Worm (Caenorhabditis elegans): ENCODE data around the gene T12A7.2.

Gene T12A7.2

ce11 chrIV:11760700-11761459 lies at the start of gene T12A7.2:
TSS of gene T12A7.2 (minus strand) at chrIV:11761111.
- TF ChIP-seq T22C8.4 (GFP tag; IDR thresholded peaks at IDR 0.05): no peak
- no peak for TF ChIP-seq cog-1 (tag; optimal IDR thresholded peaks at IDR 0.05)
- TF ChIP-seq med-1 (GFP tag; optimal IDR thresholded peaks at IDR 0.05; ENCODE audit: insufficient read depth): no peak
- no peak for TF ChIP-seq flt-1 (GFP tag; IDR thresholded peaks at IDR 0.05)
- no peak for TF ChIP-seq ztf-29 (GFP tag; IDR thresholded peaks at IDR 0.05)
- TF ChIP-seq klf-2 (GFP tag; conservative IDR thresholded peaks at IDR 0.05): no peak
- TF ChIP-seq tab-1 (GFP tag; IDR thresholded peaks at IDR 0.05): no peak
- TF ChIP-seq ztf-23 (GFP tag; IDR thresholded peaks at IDR 0.05): no peak
- no peak for TF ChIP-seq ref-1 (GFP tag; conservative IDR thresholded peaks at IDR 0.05)

ce11 chrIV:11809708-11810114 lies 48.8 kb upstream of the T12A7.2 start:
- TF ChIP-seq ztf-29 (GFP tag; IDR thresholded peaks at IDR 0.05) (no peak), T22C8.4 (GFP tag; IDR thresholded peaks at IDR 0.05) (no peak), klf-2 (GFP tag; conservative IDR thresholded peaks at IDR 0.05) (no peak), ztf-23 (GFP tag; IDR thresholded peaks at IDR 0.05) (no peak), tab-1 (GFP tag; IDR thresholded peaks at IDR 0.05) (no peak), med-1 (GFP tag; optimal IDR thresholded peaks at IDR 0.05; ENCODE audit: insufficient read depth) (no peak), ref-1 (GFP tag; conservative IDR thresholded peaks at IDR 0.05) (no peak), flt-1 (GFP tag; IDR thresholded peaks at IDR 0.05) (0 out of 2 replicates have a peak, but pooled peaks have one; percentile 10), cog-1 (tag; optimal IDR thresholded peaks at IDR 0.05) (peak; percentile 31)

ce11 chrIV:11809047-11809446 lies 48.1 kb upstream of the T12A7.2 start:
- TF ChIP-seq tab-1 (GFP tag; IDR thresholded peaks at IDR 0.05): no peak
- TF ChIP-seq ref-1 (GFP tag; conservative IDR thresholded peaks at IDR 0.05): no peak
- no peak for TF ChIP-seq ztf-23 (GFP tag; IDR thresholded peaks at IDR 0.05)
- no peak for TF ChIP-seq cog-1 (tag; optimal IDR thresholded peaks at IDR 0.05)
- TF ChIP-seq flt-1 (GFP tag; IDR thresholded peaks at IDR 0.05): no peak
- no peak for TF ChIP-seq med-1 (GFP tag; optimal IDR thresholded peaks at IDR 0.05; ENCODE audit: insufficient read depth)
- no peak for TF ChIP-seq klf-2 (GFP tag; conservative IDR thresholded peaks at IDR 0.05)
- no peak for TF ChIP-seq ztf-29 (GFP tag; IDR thresholded peaks at IDR 0.05)
- no peak for TF ChIP-seq T22C8.4 (GFP tag; IDR thresholded peaks at IDR 0.05)

- TF ChIP-seq T22C8.4 (GFP tag; IDR thresholded peaks at IDR 0.05) (no peak), flt-1 (GFP tag; IDR thresholded peaks at IDR 0.05) (no peak), klf-2 (GFP tag; conservative IDR thresholded peaks at IDR 0.05) (no peak), med-1 (GFP tag; optimal IDR thresholded peaks at IDR 0.05; ENCODE audit: insufficient read depth) (no peak), ref-1 (GFP tag; conservative IDR thresholded peaks at IDR 0.05) (no peak), ztf-29 (GFP tag; IDR thresholded peaks at IDR 0.05) (no peak)
Observed at ce11 chrIV:11804053-11804452, 43.1 kb upstream of the T12A7.2 start, which contains the start of gene H01G02.1. TSS of gene H01G02.1 (minus strand) at chrIV:11804153.

ce11 chrIV:11803044-11803443 lies 42.1 kb upstream of the T12A7.2 start, which contains the start of gene H01G02.4:
TSS of gene H01G02.4 (minus strand) at chrIV:11803144.
- TF ChIP-seq flt-1 (GFP tag; IDR thresholded peaks at IDR 0.05): no peak
- TF ChIP-seq ztf-23 (GFP tag; IDR thresholded peaks at IDR 0.05): no peak
- TF ChIP-seq med-1 (GFP tag; optimal IDR thresholded peaks at IDR 0.05; ENCODE audit: insufficient read depth): no peak
- TF ChIP-seq ztf-29 (GFP tag; IDR thresholded peaks at IDR 0.05): no peak
- TF ChIP-seq tab-1 (GFP tag; IDR thresholded peaks at IDR 0.05): no peak
- TF ChIP-seq T22C8.4 (GFP tag; IDR thresholded peaks at IDR 0.05): no peak
- no peak for TF ChIP-seq cog-1 (tag; optimal IDR thresholded peaks at IDR 0.05)
- no peak for TF ChIP-seq ref-1 (GFP tag; conservative IDR thresholded peaks at IDR 0.05)
- TF ChIP-seq klf-2 (GFP tag; conservative IDR thresholded peaks at IDR 0.05): no peak

ce11 chrIV:11801078-11801477 lies 40.2 kb upstream of the T12A7.2 start, which contains the start of gene dyf-18:
TSS of gene dyf-18 (minus strand) at chrIV:11801178.
- no peak for TF ChIP-seq T22C8.4 (GFP tag; IDR thresholded peaks at IDR 0.05)
- no peak for TF ChIP-seq klf-2 (GFP tag; conservative IDR thresholded peaks at IDR 0.05)
- no peak for TF ChIP-seq flt-1 (GFP tag; IDR thresholded peaks at IDR 0.05)
- no peak for TF ChIP-seq ref-1 (GFP tag; conservative IDR thresholded peaks at IDR 0.05)
- no peak for TF ChIP-seq ztf-29 (GFP tag; IDR thresholded peaks at IDR 0.05)
- TF ChIP-seq ztf-23 (GFP tag; IDR thresholded peaks at IDR 0.05): no peak
- TF ChIP-seq tab-1 (GFP tag; IDR thresholded peaks at IDR 0.05): no peak
- TF ChIP-seq cog-1 (tag; optimal IDR thresholded peaks at IDR 0.05): no peak
- TF ChIP-seq med-1 (GFP tag; optimal IDR thresholded peaks at IDR 0.05; ENCODE audit: insufficient read depth): no peak

ce11 chrIV:11799240-11799639 lies 38.3 kb upstream of the T12A7.2 start:
- TF ChIP-seq tab-1 (GFP tag; IDR thresholded peaks at IDR 0.05): no peak
- no peak for TF ChIP-seq ztf-23 (GFP tag; IDR thresholded peaks at IDR 0.05)
- TF ChIP-seq med-1 (GFP tag; optimal IDR thresholded peaks at IDR 0.05; ENCODE audit: insufficient read depth): no peak
- TF ChIP-seq klf-2 (GFP tag; conservative IDR thresholded peaks at IDR 0.05): no peak

- TF ChIP-seq ref-1 (GFP tag; conservative IDR thresholded peaks at IDR 0.05) (no peak), ztf-23 (GFP tag; IDR thresholded peaks at IDR 0.05) (no peak), cog-1 (tag; optimal IDR thresholded peaks at IDR 0.05) (no peak), klf-2 (GFP tag; conservative IDR thresholded peaks at IDR 0.05) (no peak), med-1 (GFP tag; optimal IDR thresholded peaks at IDR 0.05; ENCODE audit: insufficient read depth) (no peak), tab-1 (GFP tag; IDR thresholded peaks at IDR 0.05) (no peak), flt-1 (GFP tag; IDR thresholded peaks at IDR 0.05) (no peak), ztf-29 (GFP tag; IDR thresholded peaks at IDR 0.05) (no peak), T22C8.4 (GFP tag; IDR thresholded peaks at IDR 0.05) (no peak)
Observed at ce11 chrIV:11796818-11797217, 35.9 kb upstream of the T12A7.2 start.

- TF ChIP-seq med-1 (GFP tag; optimal IDR thresholded peaks at IDR 0.05; ENCODE audit: insufficient read depth) (no peak), klf-2 (GFP tag; conservative IDR thresholded peaks at IDR 0.05) (no peak), flt-1 (GFP tag; IDR thresholded peaks at IDR 0.05) (no peak), ref-1 (GFP tag; conservative IDR thresholded peaks at IDR 0.05) (no peak), cog-1 (tag; optimal IDR thresholded peaks at IDR 0.05) (no peak), T22C8.4 (GFP tag; IDR thresholded peaks at IDR 0.05) (no peak), tab-1 (GFP tag; IDR thresholded peaks at IDR 0.05) (no peak), ztf-29 (GFP tag; IDR thresholded peaks at IDR 0.05) (no peak)
Observed at ce11 chrIV:11795964-11796363, 35.1 kb upstream of the T12A7.2 start.

Measured in whole organism, midembryonic.